Worm (Caenorhabditis elegans) whole organism, late embryonic: Measurements from ENCODE around the gene ugt-15.

Experiments used
- T23F11.4 ChIP-seq: fragments of 200-800 bp; sonication (Bioruptor generic); optimal IDR thresholded peaks from 2 replicates; lab custom pipeline; 2018; ENCODE audit warnings: mild to moderate bottlenecking, missing genetic modification characterization, missing compliant biosample characterization
- ceh-31 ChIP-seq: sonication (generic microtip); optimal IDR thresholded peaks from 2 replicates; lab custom pipeline; 2016; ENCODE audit warnings: missing genetic modification characterization, missing compliant biosample characterization
- ets-4 ChIP-seq: sonication (generic microtip); optimal IDR thresholded peaks from 2 replicates; lab custom pipeline; 2016; ENCODE audit warnings: missing genetic modification characterization, missing compliant biosample characterization
- fkh-10 ChIP-seq: fragments of 150-350 bp; optimal IDR thresholded peaks from 2 replicates; lab custom pipeline; 2014; ENCODE audit warnings: missing biosample characterization, missing genetic modification reagents, missing genetic modification characterization
- odd-2 ChIP-seq: sonication (generic microtip); optimal IDR thresholded peaks from 2 replicates; lab custom pipeline; 2017; ENCODE audit warnings: antibody characterized with exemption, mild to moderate bottlenecking, missing genetic modification characterization, missing compliant biosample characterization
- pax-1 ChIP-seq: fragments of 150-350 bp; optimal IDR thresholded peaks from 2 replicates; lab custom pipeline; 2014; ENCODE audit warnings: missing biosample characterization, missing genetic modification characterization
- pqm-1 ChIP-seq: sonication (generic microtip); optimal IDR thresholded peaks from 2 replicates; lab custom pipeline; 2016; ENCODE audit warnings: missing genetic modification characterization, missing compliant biosample characterization

DNA sequence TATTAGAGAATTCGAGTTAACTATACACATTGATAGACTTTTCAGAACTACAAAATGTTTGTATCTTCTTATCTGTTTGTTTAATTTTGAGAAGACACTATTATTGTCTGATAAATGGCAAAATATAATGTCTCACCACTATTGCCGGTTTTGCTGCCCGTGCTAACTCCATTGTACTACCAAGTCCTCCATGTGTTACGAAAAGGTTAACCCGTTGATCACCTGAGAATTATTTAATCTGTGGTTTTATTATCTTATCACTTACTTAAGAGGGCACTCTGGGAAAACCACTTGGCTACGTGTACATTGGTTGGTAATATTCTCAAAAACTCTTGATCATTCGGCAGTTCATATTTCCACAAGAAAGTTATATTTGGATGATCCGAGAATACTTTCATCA is 31.4 kb upstream of the ugt-15 start:
- TF ChIP-seq ceh-31 (no peak), pqm-1 (no peak), T23F11.4 (GFP tag; lab: Kevin White, UChicago) (no peak), odd-2 (tag; lab: Kevin White, UChicago) (no peak), fkh-10 (GFP tag; lab: Kevin White, UChicago) (no peak), ets-4 (tag; lab: Kevin White, UChicago) (no peak), pax-1 (tag; lab: Kevin White, UChicago) (no peak)
